Fruit fly (Drosophila melanogaster) whole organism, embryonic: Measurements from ENCODE around the gene Ubc4.

Source experiments
- Atf-2 ChIP-seq: fragments of 200-800 bp; sonication (Bioruptor generic); optimal IDR thresholded peaks from 2 replicates; lab custom pipeline; 2016; ENCODE audit warnings: missing biosample characterization, missing genetic modification characterization
- CG11085 ChIP-seq: fragments of 200-800 bp; sonication (Bioruptor generic); IDR thresholded peaks from 2 replicates; pipeline ENCODE4 v1.3.6; 2022; ENCODE audit warnings: missing biosample characterization, missing genetic modification characterization
- CG14965 ChIP-seq: fragments of 200-800 bp; sonication (Bioruptor generic); optimal IDR thresholded peaks from 2 replicates; lab custom pipeline; 2016; ENCODE audit warnings: missing biosample characterization, missing genetic modification characterization, borderline replicate concordance
- CG15479 ChIP-seq: fragments of 200-800 bp; sonication (Bioruptor generic); optimal IDR thresholded peaks from 3 replicates; lab custom pipeline; 2019; ENCODE audit warnings: missing biosample characterization, mild to moderate bottlenecking, missing genetic modification characterization, moderate library complexity
- CG17186 ChIP-seq: fragments of 200-800 bp; sonication (Bioruptor generic); optimal IDR thresholded peaks from 3 replicates; lab custom pipeline; 2017; ENCODE audit warnings: missing biosample characterization, missing genetic modification reagents, missing genetic modification characterization
- CG1832 ChIP-seq: fragments of 200-800 bp; sonication (Bioruptor generic); optimal IDR thresholded peaks from 2 replicates; lab custom pipeline; 2017; ENCODE audit warnings: missing biosample characterization, mild to moderate bottlenecking, missing genetic modification characterization, inconsistent platforms
- CG18619 ChIP-seq: fragments of 200-800 bp; sonication (Bioruptor generic); optimal IDR thresholded peaks from 3 replicates; lab custom pipeline; 2017; ENCODE audit warnings: missing biosample characterization, mild to moderate bottlenecking, missing genetic modification characterization
- CG30403 ChIP-seq: fragments of 200-800 bp; sonication (Bioruptor generic); optimal IDR thresholded peaks from 3 replicates; lab custom pipeline; 2016; ENCODE audit warnings: missing biosample characterization, missing genetic modification characterization
- CG34224 ChIP-seq: fragments of 200-800 bp; sonication (Bioruptor generic); IDR thresholded peaks from 3 replicates; pipeline ENCODE4 v1.3.6; 2022; ENCODE audit warnings: missing biosample characterization, missing genetic modification characterization; ENCODE audit not compliant: partially characterized antibody
- CG4404 ChIP-seq: fragments of 200-800 bp; sonication (Bioruptor generic); IDR thresholded peaks from 2 replicates; pipeline ENCODE4 v1.3.6; 2022; ENCODE audit warnings: missing biosample characterization, missing genetic modification characterization
- CG9437 ChIP-seq: fragments of 200-800 bp; sonication (Bioruptor generic); optimal IDR thresholded peaks from 2 replicates; lab custom pipeline; 2018; ENCODE audit warnings: missing biosample characterization, mild to moderate bottlenecking, missing genetic modification characterization
- CG9609 ChIP-seq: fragments of 200-800 bp; sonication (Bioruptor generic); optimal IDR thresholded peaks from 3 replicates; lab custom pipeline; 2016; ENCODE audit warnings: missing biosample characterization, missing genetic modification characterization
- Dip3 ChIP-seq: fragments of 200-800 bp; sonication (Bioruptor generic); optimal IDR thresholded peaks from 3 replicates; lab custom pipeline; 2016; ENCODE audit warnings: missing biosample characterization, missing genetic modification characterization
- Doc3 ChIP-seq: fragments of 200-800 bp; sonication (Bioruptor generic); IDR thresholded peaks from 3 replicates; pipeline ENCODE4 v1.3.6; 2022; ENCODE audit warnings: missing biosample characterization, missing genetic modification characterization; ENCODE audit not compliant: partially characterized antibody
- Eip74EF ChIP-seq, 2 experiments: fragments of 200-800 bp in 1 of 2; fragments of >200 bp in 1 of 2; sonication (Bioruptor generic) in 1 of 2; optimal IDR thresholded peaks; 2 replicates each; lab custom pipeline; 2017 to 2019; ENCODE audit warnings: missing biosample characterization in 2 of 2, missing genetic modification characterization in 2 of 2, mild to moderate bottlenecking in 1 of 2, moderate library complexity in 1 of 2
- Elba2 ChIP-seq: fragments of 200-800 bp; sonication (Bioruptor generic); optimal IDR thresholded peaks from 3 replicates; lab custom pipeline; 2016; ENCODE audit warnings: missing biosample characterization, missing genetic modification characterization
- Gug ChIP-seq: fragments of 200-800 bp; sonication (Bioruptor generic); IDR thresholded peaks from 4 replicates; pipeline ENCODE4 v1.3.6; 2022; ENCODE audit warnings: missing biosample characterization, missing genetic modification characterization
- HLH3B ChIP-seq: fragments of 200-800 bp; sonication (Bioruptor generic); IDR thresholded peaks from 2 replicates; pipeline ENCODE4 v1.3.6; 2022; ENCODE audit warnings: missing biosample characterization, missing genetic modification characterization
- Mad ChIP-seq: fragments of 200-800 bp; sonication (Bioruptor generic); optimal IDR thresholded peaks from 2 replicates; lab custom pipeline; 2016; ENCODE audit warnings: missing biosample characterization, missing genetic modification characterization
- Myb ChIP-seq: fragments of 200-800 bp; sonication (Bioruptor generic); optimal IDR thresholded peaks from 2 replicates; lab custom pipeline; 2016; ENCODE audit warnings: missing biosample characterization, missing genetic modification characterization
- Nf-YA ChIP-seq: fragments of 200-800 bp; sonication (Bioruptor generic); IDR thresholded peaks from 2 replicates; pipeline ENCODE4 v1.3.6; 2022; ENCODE audit warnings: missing biosample characterization, missing genetic modification characterization
- Poxn ChIP-seq: fragments of 200-800 bp; sonication (Bioruptor generic); IDR thresholded peaks from 2 replicates; pipeline ENCODE4 v1.3.6; 2022; ENCODE audit warnings: missing biosample characterization, missing genetic modification characterization
- Rx ChIP-seq: fragments of 200-800 bp; sonication (Bioruptor generic); IDR thresholded peaks from 2 replicates; pipeline ENCODE4 v1.3.6; 2022; ENCODE audit warnings: missing biosample characterization, missing genetic modification characterization
- Trl ChIP-seq, 3 experiments: fragments of >200 bp in 2 of 3; fragments of 200-800 bp in 1 of 3; sonication (Bioruptor generic) in 1 of 3; optimal IDR thresholded peaks; 2 replicates in 1 of 3; 3 replicates in 2 of 3; lab custom pipeline; 2016 to 2017; ENCODE audit warnings: missing biosample characterization in 1 of 3, missing genetic modification characterization in 1 of 3
- YL-1 ChIP-seq: fragments of 200-800 bp; sonication (Bioruptor generic); optimal IDR thresholded peaks from 3 replicates; lab custom pipeline; 2017; ENCODE audit warnings: missing biosample characterization, mild to moderate bottlenecking, missing genetic modification characterization
- ase ChIP-seq: fragments of 200-800 bp; sonication (Bioruptor generic); IDR thresholded peaks from 3 replicates; pipeline ENCODE4 v1.3.6; 2022; ENCODE audit warnings: missing biosample characterization, missing genetic modification characterization
- az2 ChIP-seq: fragments of 200-800 bp; sonication (Bioruptor generic); optimal IDR thresholded peaks from 3 replicates; lab custom pipeline; 2016; ENCODE audit warnings: missing biosample characterization, missing genetic modification characterization
- bigmax ChIP-seq: fragments of 200-800 bp; sonication (Bioruptor generic); optimal IDR thresholded peaks from 2 replicates; lab custom pipeline; 2018; ENCODE audit warnings: missing biosample characterization, mild to moderate bottlenecking, missing genetic modification characterization
- chm ChIP-seq: fragments of 200-800 bp; sonication (Bioruptor generic); IDR thresholded peaks from 2 replicates; pipeline ENCODE4 v1.3.6; 2022; ENCODE audit warnings: missing biosample characterization, missing genetic modification characterization
- chn ChIP-seq: fragments of 200-800 bp; sonication (Bioruptor generic); optimal IDR thresholded peaks from 2 replicates; lab custom pipeline; 2016; ENCODE audit warnings: missing biosample characterization, missing genetic modification characterization
- dm ChIP-seq: fragments of 200-800 bp; sonication (Bioruptor generic); optimal IDR thresholded peaks from 3 replicates; lab custom pipeline; 2016; ENCODE audit warnings: missing biosample characterization, missing genetic modification characterization
- fd102C ChIP-seq: fragments of 200-800 bp; sonication (Bioruptor generic); optimal IDR thresholded peaks from 2 replicates; lab custom pipeline; 2018; ENCODE audit warnings: missing biosample characterization, mild to moderate bottlenecking, missing genetic modification characterization, moderate library complexity
- fd3F ChIP-seq: fragments of 200-800 bp; sonication (Bioruptor generic); optimal IDR thresholded peaks from 2 replicates; lab custom pipeline; 2018; ENCODE audit warnings: missing biosample characterization, mild to moderate bottlenecking, missing genetic modification characterization, moderate library complexity
- grn ChIP-seq: fragments of 200-800 bp; sonication (Bioruptor generic); optimal IDR thresholded peaks from 3 replicates; lab custom pipeline; 2017; ENCODE audit warnings: missing biosample characterization, missing genetic modification characterization
- her ChIP-seq: fragments of 200-800 bp; sonication (Bioruptor generic); optimal IDR thresholded peaks from 2 replicates; lab custom pipeline; 2016; ENCODE audit warnings: missing biosample characterization, missing genetic modification characterization
- knrl ChIP-seq: fragments of 200-800 bp; sonication (Bioruptor generic); IDR thresholded peaks from 3 replicates; pipeline ENCODE4 v1.3.6; 2022; ENCODE audit warnings: missing biosample characterization, missing genetic modification characterization; ENCODE audit not compliant: partially characterized antibody
- nerfin-1 ChIP-seq: fragments of 200-800 bp; sonication (Bioruptor generic); optimal IDR thresholded peaks from 3 replicates; lab custom pipeline; 2019; ENCODE audit warnings: missing biosample characterization, mild to moderate bottlenecking, missing genetic modification characterization, moderate library complexity
- odd ChIP-seq: fragments of 200-800 bp; sonication (Bioruptor generic); optimal IDR thresholded peaks from 2 replicates; lab custom pipeline; 2017; ENCODE audit warnings: missing biosample characterization, mild to moderate bottlenecking, missing genetic modification characterization
- repo ChIP-seq: fragments of 200-800 bp; sonication (Bioruptor generic); optimal IDR thresholded peaks from 2 replicates; lab custom pipeline; 2016; ENCODE audit warnings: missing biosample characterization, missing genetic modification characterization
- sens ChIP-seq: fragments of 200-800 bp; sonication (Bioruptor generic); peaks from one replicate; lab custom pipeline; 2016; ENCODE audit warnings: missing biosample characterization, missing genetic modification characterization
- shn ChIP-seq: fragments of 200-800 bp; sonication (Bioruptor generic); optimal IDR thresholded peaks from 3 replicates; lab custom pipeline; 2016; ENCODE audit warnings: missing biosample characterization, missing genetic modification characterization
- tap ChIP-seq: fragments of 200-800 bp; optimal IDR thresholded peaks from 3 replicates; lab custom pipeline; 2019; ENCODE audit warnings: missing biosample characterization, mild to moderate bottlenecking, missing genetic modification characterization, moderate library complexity
- tna ChIP-seq: fragments of 200-800 bp; sonication (Bioruptor generic); IDR thresholded peaks from 2 replicates; pipeline ENCODE4 v1.3.6; 2022; ENCODE audit warnings: missing biosample characterization, missing genetic modification characterization; ENCODE audit not compliant: partially characterized antibody
- zfh1 ChIP-seq: fragments of 200-800 bp; sonication (Bioruptor generic); IDR thresholded peaks from 3 replicates; pipeline ENCODE4 v1.3.6; 2022; ENCODE audit warnings: missing biosample characterization, missing genetic modification characterization

Ubc4 gene

dm6 chr3L:9678007-9678497 is 20.1 kb upstream of the Ubc4 start (continued):
- TF ChIP-seq Gug (GFP tag; lab: Robert Waterston, UW) (no peak), Doc3 (no peak), Rx (GFP tag; lab: Robert Waterston, UW) (no peak), ase (GFP tag; lab: Robert Waterston, UW) (no peak), zfh1 (GFP tag; lab: Robert Waterston, UW) (no peak), Atf-2 (GFP tag; lab: Kevin White, UChicago) (no peak), nerfin-1 (tag; lab: Kevin White, UChicago) (peak; percentile 9), CG4404 (GFP tag; lab: Robert Waterston, UW) (no peak), CG34224 (peak; percentile 39; the same call in 1 of the 3 replicates), odd (GFP tag; lab: Kevin White, UChicago) (no peak), chn (GFP tag; lab: Kevin White, UChicago) (no peak), fd3F (GFP tag; lab: Kevin White, UChicago) (no peak), fd102C (GFP tag; lab: Kevin White, UChicago) (no peak), Dip3 (GFP tag; lab: Kevin White, UChicago) (no peak), CG18619 (GFP tag; lab: Kevin White, UChicago) (no peak), tna (GFP tag; lab: Robert Waterston, UW) (no peak), CG17186 (GFP tag; lab: Kevin White, UChicago) (no peak), knrl (GFP tag; lab: Robert Waterston, UW) (0 out of 3 replicates have a peak, but pooled peaks have one; percentile 20), bigmax (no peak), Elba2 (GFP tag; lab: Kevin White, UChicago) (no peak), chm (GFP tag; lab: Robert Waterston, UW) (0 out of 2 replicates have a peak, but pooled peaks have one; percentile 7), CG9609 (GFP tag; lab: Kevin White, UChicago) (no peak), dm (GFP tag; lab: Kevin White, UChicago) (no peak), Eip74EF (GFP tag; optimal IDR thresholded peaks at IDR 0.05; lab: Kevin White, UChicago) (peak in 1 of 2 experiments; percentile 54), Mad (GFP tag; lab: Kevin White, UChicago) (no peak), repo (GFP tag; lab: Kevin White, UChicago) (no peak), CG11085 (GFP tag; lab: Robert Waterston, UW) (no peak), her (GFP tag; lab: Kevin White, UChicago) (no peak), CG9437 (GFP tag; lab: Kevin White, UChicago) (no peak), grn (GFP tag; lab: Kevin White, UChicago) (no peak), CG30403 (GFP tag; lab: Kevin White, UChicago) (no peak), sens (peak; percentile 86), CG15479 (GFP tag; lab: Kevin White, UChicago) (peak; percentile 92), Trl (optimal IDR thresholded peaks at IDR 0.05; lab: Kevin White, UChicago) (peak; percentile 58 to 79), Trl (GFP tag; optimal IDR thresholded peaks at IDR 0.05; lab: Kevin White, UChicago) (peak; percentile 5), YL-1 (GFP tag; lab: Kevin White, UChicago) (no peak), Poxn (GFP tag; lab: Robert Waterston, UW) (no peak), tap (tag; lab: Kevin White, UChicago) (peak; percentile 2), HLH3B (no peak), shn (no peak), az2 (GFP tag; lab: Kevin White, UChicago) (no peak), Myb (no peak), CG14965 (GFP tag; lab: Kevin White, UChicago) (no peak), Nf-YA (GFP tag; lab: Robert Waterston, UW) (no peak), CG1832 (GFP tag; lab: Kevin White, UChicago) (peak; percentile 69)
